Fruit fly (Drosophila melanogaster) whole organism, embryonic: ENCODE data around the gene tbrd-1.

Experiments used
- CG13296 ChIP-seq: fragments of 200-800 bp; sonication (Bioruptor generic); optimal IDR thresholded peaks from 3 replicates; lab custom pipeline; 2018; ENCODE audit warnings: missing biosample characterization, mild to moderate bottlenecking, missing genetic modification characterization
- CG14014 ChIP-seq: fragments of 200-800 bp; sonication (Bioruptor generic); IDR thresholded peaks from 2 replicates; pipeline ENCODE4 v1.3.6; 2022; ENCODE audit warnings: missing biosample characterization, missing genetic modification characterization
- CkIIα-i1 ChIP-seq: fragments of 200-800 bp; sonication (Bioruptor generic); IDR thresholded peaks from 2 replicates; pipeline ENCODE4 v1.3.6; 2022; ENCODE audit warnings: missing biosample characterization, missing genetic modification characterization
- Deaf1 ChIP-seq: fragments of 200-800 bp; optimal IDR thresholded peaks from 3 replicates; lab custom pipeline; 2019; ENCODE audit warnings: missing biosample characterization, mild to moderate bottlenecking, missing genetic modification characterization, moderate library complexity
- ase ChIP-seq: fragments of 200-800 bp; sonication (Bioruptor generic); IDR thresholded peaks from 3 replicates; pipeline ENCODE4 v1.3.6; 2022; ENCODE audit warnings: missing biosample characterization, missing genetic modification characterization
- usp ChIP-seq: fragments of >200 bp; optimal IDR thresholded peaks from 2 replicates; lab custom pipeline; 2017; ENCODE audit warnings: missing biosample characterization, missing genetic modification characterization

- no peak for TF ChIP-seq CkIIα-i1 (GFP tag; lab: Robert Waterston, UW)
- no peak for TF ChIP-seq CG14014 (GFP tag; lab: Robert Waterston, UW)
- TF ChIP-seq ase: no peak
- no peak for TF ChIP-seq CG13296 (GFP tag; lab: Kevin White, UChicago)
- no peak for TF ChIP-seq usp
- TF ChIP-seq Deaf1: no peak
These were observed 13.1 kb downstream of the tbrd-1 start for dm6 chr3R:23880280-23880679.
